Worm (Caenorhabditis elegans) whole organism, early embryonic: ENCODE results near the gene srh-209.

Experiments
- B0310.2 ChIP-seq: sonication (generic microtip); optimal IDR thresholded peaks from 2 replicates; lab custom pipeline; 2016; ENCODE audit warnings: mild to moderate bottlenecking, missing genetic modification characterization, missing compliant biosample characterization
- aly-1 ChIP-seq: sonication (generic microtip); optimal IDR thresholded peaks from 2 replicates; lab custom pipeline; 2016; ENCODE audit warnings: missing genetic modification characterization, missing compliant biosample characterization
- ama-1 ChIP-seq: fragments of 150-350 bp; optimal IDR thresholded peaks from 2 replicates; lab custom pipeline; 2014
- ceh-36 ChIP-seq: sonication (generic microtip); optimal IDR thresholded peaks from 2 replicates; lab custom pipeline; 2016; ENCODE audit warnings: missing genetic modification characterization, inconsistent platforms, missing compliant biosample characterization
- ets-7 ChIP-seq: sonication (generic microtip); optimal IDR thresholded peaks from 2 replicates; lab custom pipeline; 2016; ENCODE audit warnings: missing genotype, missing genetic modification characterization, missing compliant biosample characterization
- flt-1 ChIP-seq: fragments of 200-800 bp; sonication (Bioruptor generic); IDR thresholded peaks from 2 replicates; pipeline ENCODE4 v1.3.6; 2022; ENCODE audit warnings: missing genetic modification characterization, missing compliant biosample characterization
- hmbx-1 ChIP-seq: sonication (generic microtip); optimal IDR thresholded peaks from 2 replicates; lab custom pipeline; 2016; ENCODE audit warnings: mild to moderate bottlenecking, missing genetic modification characterization, missing compliant biosample characterization
- hnd-1 ChIP-seq: sonication (generic microtip); optimal IDR thresholded peaks from 2 replicates; lab custom pipeline; 2016; ENCODE audit warnings: missing genetic modification characterization, missing compliant biosample characterization
- pes-1 ChIP-seq: fragments of 200-800 bp; sonication (Bioruptor generic); IDR thresholded peaks from 2 replicates; pipeline ENCODE4 v1.3.6; 2022; ENCODE audit warnings: missing genetic modification reagents, missing genetic modification characterization, missing compliant biosample characterization
- scrt-1 ChIP-seq: fragments of 200-800 bp; sonication (Bioruptor generic); IDR thresholded peaks from 2 replicates; pipeline ENCODE4 v1.3.6; 2022; ENCODE audit warnings: missing genetic modification characterization, missing compliant biosample characterization
- tra-4 ChIP-seq: sonication (generic microtip); optimal IDR thresholded peaks from 2 replicates; lab custom pipeline; 2017; ENCODE audit warnings: missing genetic modification characterization, missing compliant biosample characterization

ce11 chrV:18374194-18374593, 30.5 kb downstream of the srh-209 start, which contains the start of gene Y51A2B.2:
- TF ChIP-seq ceh-36 (tag; lab: Kevin White, UChicago): no peak
- no peak for TF ChIP-seq ets-7 (tag; lab: Kevin White, UChicago)
- TF ChIP-seq ama-1 (lab: Kevin White, UChicago): no peak
- no peak for TF ChIP-seq B0310.2 (tag; lab: Kevin White, UChicago)
- TF ChIP-seq tra-4: no peak
- no peak for TF ChIP-seq pes-1 (GFP tag; lab: Robert Waterston, UW)
- TF ChIP-seq hnd-1 (tag; lab: Kevin White, UChicago): no peak
- no peak for TF ChIP-seq flt-1 (GFP tag; lab: Robert Waterston, UW)
- no peak for TF ChIP-seq scrt-1
- TF ChIP-seq hmbx-1 (tag; lab: Kevin White, UChicago): no peak
- no peak for TF ChIP-seq aly-1 (tag; lab: Kevin White, UChicago)
